Worm (Caenorhabditis elegans) whole organism, L2 larva: Measurements from ENCODE around the gene srx-62.

ENCODE experiments used
- F13H6.1 ChIP-seq: sonication (generic microtip); optimal IDR thresholded peaks from 2 replicates; lab custom pipeline; 2016; ENCODE audit warnings: missing genetic modification characterization, missing compliant biosample characterization
- elt-3 ChIP-seq: sonication (generic microtip); optimal IDR thresholded peaks from 2 replicates; lab custom pipeline; 2017; ENCODE audit warnings: missing biosample characterization, missing genetic modification characterization
- fos-1 ChIP-seq: fragments of 150-350 bp; optimal IDR thresholded peaks from 2 replicates; lab custom pipeline; 2014; ENCODE audit warnings: missing biosample characterization, missing genetic modification characterization
- nhr-21 ChIP-seq: fragments of 150-350 bp; optimal IDR thresholded peaks from 2 replicates; lab custom pipeline; 2014; ENCODE audit warnings: missing biosample characterization, missing genetic modification characterization
- nhr-6 ChIP-seq: fragments of 150-350 bp; optimal IDR thresholded peaks from 2 replicates; lab custom pipeline; 2014; ENCODE audit warnings: missing biosample characterization, missing genetic modification characterization

DNA sequence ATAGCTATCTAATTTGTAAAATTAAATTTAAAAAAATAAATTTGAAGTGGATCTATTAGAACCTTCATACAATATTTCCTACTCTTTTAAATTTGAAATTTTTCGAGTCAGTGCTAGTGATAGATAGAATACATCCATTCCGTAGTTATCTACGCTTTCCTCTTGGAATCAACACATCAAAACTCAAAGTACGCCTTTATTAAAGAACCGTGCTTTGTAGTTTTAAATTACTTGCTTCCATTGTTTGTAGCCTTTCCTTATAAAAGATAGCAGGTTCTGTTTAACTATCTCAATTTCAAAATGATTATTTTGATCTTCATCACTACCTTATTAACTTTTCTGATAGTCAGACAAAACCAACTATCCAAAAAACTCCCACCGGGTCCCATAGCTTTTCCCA, 50.7 kb downstream of the srx-62 start, which contains the start of gene cyp-35B3:
- no peak for TF ChIP-seq fos-1 (tag; lab: Kevin White, UChicago)
- no peak for TF ChIP-seq nhr-6 (tag; lab: Kevin White, UChicago)
- no peak for TF ChIP-seq nhr-21 (tag; lab: Kevin White, UChicago)
- TF ChIP-seq F13H6.1 (tag; lab: Kevin White, UChicago): no peak
- TF ChIP-seq elt-3 (tag; lab: Kevin White, UChicago): no peak
